Worm (Caenorhabditis elegans): ENCODE results near the gene F58F12.2.
A peak's percentile ranks its signal among the peaks of the same experiment; 100 is the strongest.

The F58F12.2 gene

ce11 chrII:6383183-6383695, 4.6 kb downstream of the F58F12.2 start, which contains the start of gene F58F12.1 (continued):
- TF ChIP-seq aptf-2 (GFP tag; conservative IDR thresholded peaks at IDR 0.05): no peak
- peak; percentile 27 for TF ChIP-seq snpc-4 (GFP tag; optimal IDR thresholded peaks at IDR 0.05)
- peak in 2 of 4 experiments; percentile 24 to 57 for TF ChIP-seq snpc-4 (tag; optimal IDR thresholded peaks at IDR 0.05)
- peak; percentile 38; the same call in 1 of the 2 replicates for TF ChIP-seq hmg-1.2 (GFP tag; IDR thresholded peaks at IDR 0.05)
- no peak for TF ChIP-seq sea-2 (GFP tag; IDR thresholded peaks at IDR 0.05)
- no peak for TF ChIP-seq mel-28 (tag; optimal IDR thresholded peaks at IDR 0.05; ENCODE audit: borderline replicate concordance)
- TF ChIP-seq F37B4.10 (GFP tag; IDR thresholded peaks at IDR 0.05): no peak
- TF ChIP-seq lin-26 (GFP tag; IDR thresholded peaks at IDR 0.05): no peak
- TF ChIP-seq gei-17 (GFP tag; optimal IDR thresholded peaks at IDR 0.05): no peak
- no peak for TF ChIP-seq akir-1 (GFP tag; optimal IDR thresholded peaks at IDR 0.05)
- TF ChIP-seq nhr-27 (tag; optimal IDR thresholded peaks at IDR 0.05): no peak
- peak; percentile 13 for TF ChIP-seq efl-1 (GFP tag; optimal IDR thresholded peaks at IDR 0.05)
- TF ChIP-seq Y67H2A.10 (GFP tag; conservative IDR thresholded peaks at IDR 0.05): 0 out of 2 replicates have a peak, but pooled peaks have one; percentile 25

ce11 chrII:6380866-6381265, 7.0 kb downstream of the F58F12.2 start, which contains the start of gene F58F12.12:
F58F12.12 (plus strand) TSS chrII:6381166.
- TF ChIP-seq nhr-80 (tag; optimal IDR thresholded peaks at IDR 0.05) (peak; percentile 14), hlh-26 (GFP tag; conservative IDR thresholded peaks at IDR 0.05) (no peak)

DNA sequence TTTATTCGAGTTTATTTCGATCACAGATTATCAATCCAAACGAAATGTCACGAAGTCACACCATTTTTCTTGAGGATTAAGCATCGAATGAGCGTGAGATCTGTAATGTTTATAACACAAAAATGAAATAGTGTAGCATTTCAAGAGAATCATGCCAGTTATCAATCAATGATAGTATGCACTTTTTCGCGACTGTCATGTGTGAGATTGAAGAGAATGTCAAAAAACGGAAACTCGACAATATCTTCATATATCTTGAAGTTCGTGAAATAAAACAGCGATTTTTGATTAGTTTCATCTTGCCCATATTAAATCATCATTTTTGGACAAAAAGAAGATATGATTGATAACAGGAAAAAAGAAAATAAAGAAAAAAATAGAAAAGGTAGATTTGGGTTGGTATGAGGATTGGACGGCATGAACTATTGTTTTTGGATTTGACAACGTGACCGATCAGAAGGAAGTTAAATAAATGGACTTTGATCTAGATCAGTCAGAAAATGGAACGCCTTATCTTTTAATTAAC, 8.7 kb downstream of the F58F12.2 start:
- no peak for TF ChIP-seq chd-7 (tag; optimal IDR thresholded peaks at IDR 0.05)
- TF ChIP-seq pha-4 (tag; optimal IDR thresholded peaks at IDR 0.05): no peak
- TF ChIP-seq atf-7 (tag; optimal IDR thresholded peaks at IDR 0.05): no peak
- TF ChIP-seq lin-35 (GFP tag; optimal IDR thresholded peaks at IDR 0.05): no peak
- TF ChIP-seq D2030.7 (GFP tag; IDR thresholded peaks at IDR 0.05): no peak
- no peak for TF ChIP-seq nfya-1 (tag; optimal IDR thresholded peaks at IDR 0.05; ENCODE audit: borderline replicate concordance, insufficient read depth)
- TF ChIP-seq ceh-58 (GFP tag; IDR thresholded peaks at IDR 0.05): no peak
- TF ChIP-seq ama-1 (optimal IDR thresholded peaks at IDR 0.05): no peak
- TF ChIP-seq ama-1 (GFP tag; optimal IDR thresholded peaks at IDR 0.05): no peak
- no peak for TF ChIP-seq hmg-20 (GFP tag; IDR thresholded peaks at IDR 0.05)
- TF ChIP-seq ceh-40 (GFP tag; IDR thresholded peaks at IDR 0.05): no peak
- TF ChIP-seq F33H1.4 (GFP tag; IDR thresholded peaks at IDR 0.05): no peak
- no peak for TF ChIP-seq somi-1 (GFP tag; optimal IDR thresholded peaks at IDR 0.05)
- no peak for TF ChIP-seq Y67H2A.10 (GFP tag; conservative IDR thresholded peaks at IDR 0.05)
- no peak for TF ChIP-seq nhr-120 (GFP tag; IDR thresholded peaks at IDR 0.05)
- TF ChIP-seq ztf-22 (GFP tag; optimal IDR thresholded peaks at IDR 0.05): no peak
- TF ChIP-seq mel-28 (tag; optimal IDR thresholded peaks at IDR 0.05; ENCODE audit: borderline replicate concordance): no peak
- no peak for TF ChIP-seq fkh-3 (tag; optimal IDR thresholded peaks at IDR 0.05)
- no peak for TF ChIP-seq snpc-1.3 (tag; optimal IDR thresholded peaks at IDR 0.05; ENCODE audit: insufficient read depth)
- no peak for TF ChIP-seq aptf-2 (GFP tag; conservative IDR thresholded peaks at IDR 0.05)

- TF ChIP-seq nhr-80 (tag; optimal IDR thresholded peaks at IDR 0.05) (peak; percentile 91), aptf-3 (GFP tag; IDR thresholded peaks at IDR 0.05) (no peak), ama-1 (optimal IDR thresholded peaks at IDR 0.05) (no peak), ama-1 (GFP tag; optimal IDR thresholded peaks at IDR 0.05) (no peak), F23B12.7 (tag; optimal IDR thresholded peaks at IDR 0.05; ENCODE audit: insufficient read depth) (peak; percentile 23), sdz-38 (tag; optimal IDR thresholded peaks at IDR 0.05) (no peak), dox-1 (GFP tag; IDR thresholded peaks at IDR 0.05) (0 out of 2 replicates have a peak, but pooled peaks have one; percentile 13), cebp-1 (GFP tag; IDR thresholded peaks at IDR 0.05) (peak; percentile 64; the same call in 1 of the 2 replicates), cebp-1 (tag; optimal IDR thresholded peaks at IDR 0.05) (peak; percentile 69), nfyb-1 (GFP tag; IDR thresholded peaks at IDR 0.05) (no peak), B0261.1 (tag; optimal IDR thresholded peaks at IDR 0.05) (no peak)
Observed at ce11 chrII:6377381-6377948, 10.4 kb downstream of the F58F12.2 start.

All from whole organism, young adult.